Worm (Caenorhabditis elegans): ENCODE data around the gene gap-1.

gap-1 gene

DNA sequence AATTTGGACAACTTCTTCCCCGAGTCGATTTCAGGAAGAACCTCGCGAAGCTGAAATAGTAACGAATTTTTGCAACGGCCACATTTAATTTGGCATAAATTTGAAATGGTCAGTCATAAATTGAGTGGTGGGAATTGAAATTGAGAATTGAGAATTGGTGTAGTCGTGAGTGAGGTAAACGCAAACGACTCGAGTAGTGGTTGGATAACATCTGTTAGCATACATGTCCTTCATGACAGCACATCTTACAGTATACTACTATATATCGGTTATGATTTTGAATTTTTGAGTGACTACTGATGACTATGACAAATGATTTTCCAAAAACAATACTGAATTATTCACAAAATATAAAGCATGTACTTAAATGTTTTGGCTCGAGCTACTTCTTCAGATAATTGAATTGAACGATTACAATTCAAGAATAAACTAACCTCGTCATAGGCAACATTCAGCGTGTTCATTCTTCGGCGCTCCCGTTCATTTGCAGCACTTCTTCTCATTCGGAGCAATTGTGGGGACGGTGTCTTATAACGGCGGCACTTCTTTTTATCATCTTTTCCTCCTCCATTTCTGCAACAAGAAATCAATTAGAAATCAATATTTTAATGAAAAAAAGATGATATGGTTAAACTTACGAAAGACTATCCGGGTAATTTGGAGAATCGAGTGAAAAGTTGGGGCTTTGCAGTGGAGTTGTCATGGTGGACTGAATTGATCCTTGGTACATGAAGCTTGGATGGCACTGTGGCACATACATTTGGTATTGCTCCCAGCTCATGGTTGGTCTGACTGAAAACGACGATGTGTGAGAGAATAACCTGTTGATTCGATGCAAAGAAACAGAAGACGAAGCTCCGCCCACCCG is 37.2 kb downstream of the gap-1 start, which contains the start of gene lin-32:
TSS of gene lin-32 (minus strand) at position 818 of the 868 bp plus-strand sequence.
- TF ChIP-seq tbx-2 (tag; optimal IDR thresholded peaks at IDR 0.05) (peak; percentile 1), pag-3 (tag; optimal IDR thresholded peaks at IDR 0.05; ENCODE audit: borderline replicate concordance, insufficient read depth) (no peak), ztf-11 (tag; optimal IDR thresholded peaks at IDR 0.05) (peak in 1 of 2 experiments; percentile 65)

DNA sequence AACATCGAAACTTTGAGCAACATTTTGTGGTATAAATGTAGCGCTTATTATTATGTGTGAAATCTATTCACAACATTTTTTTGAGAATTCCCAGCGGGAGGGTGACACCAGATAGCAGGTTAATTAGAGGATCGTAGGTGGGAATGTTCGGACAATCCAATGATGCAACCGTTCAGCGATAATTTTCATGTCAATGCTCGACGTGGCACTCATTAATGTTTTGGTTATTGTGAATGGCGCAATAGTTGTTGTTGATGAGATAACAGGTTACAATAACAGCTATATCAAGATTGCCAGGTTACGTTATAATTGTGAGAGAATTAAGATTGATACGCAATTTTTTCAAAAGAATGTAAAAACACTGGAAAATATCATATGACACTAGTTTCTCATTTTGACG is 39.0 kb downstream of the gap-1 start:
- TF ChIP-seq lin-39 (tag; optimal IDR thresholded peaks at IDR 0.05) (no peak), nhr-19 (GFP tag; conservative IDR thresholded peaks at IDR 0.05) (no peak), sox-4 (tag; optimal IDR thresholded peaks at IDR 0.05) (no peak), C34B4.2 (tag; optimal IDR thresholded peaks at IDR 0.05) (no peak), efl-3 (GFP tag; optimal IDR thresholded peaks at IDR 0.05) (no peak), ces-1 (GFP tag; optimal IDR thresholded peaks at IDR 0.05) (no peak), nhr-84 (tag; optimal IDR thresholded peaks at IDR 0.05) (no peak), nhr-90 (tag; optimal IDR thresholded peaks at IDR 0.05; ENCODE audit: poor library complexity) (no peak), hlh-17 (GFP tag; optimal IDR thresholded peaks at IDR 0.05; ENCODE audit: borderline replicate concordance) (no peak), unc-130 (tag; optimal IDR thresholded peaks at IDR 0.05) (no peak), nhr-76 (tag; optimal IDR thresholded peaks at IDR 0.05) (no peak), hpl-2 (GFP tag; optimal IDR thresholded peaks at IDR 0.05) (no peak), elt-2 (tag; optimal IDR thresholded peaks at IDR 0.05) (no peak)

ce11 chrX:2233929-2234328 is 41.6 kb downstream of the gap-1 start, which contains the start of gene T14F9.2:
T14F9.2 (plus strand) TSS chrX:2234324.
- TF ChIP-seq ets-5 (GFP tag; IDR thresholded peaks at IDR 0.05) (no peak), nhr-237 (tag; optimal IDR thresholded peaks at IDR 0.05) (no peak), vab-15 (tag; optimal IDR thresholded peaks at IDR 0.05) (no peak), blmp-1 (tag; optimal IDR thresholded peaks at IDR 0.05) (peak; percentile 39), lin-15B (tag; optimal IDR thresholded peaks at IDR 0.05) (no peak), mep-1 (tag; optimal IDR thresholded peaks at IDR 0.05) (peak; percentile 76), mab-9 (GFP tag; IDR thresholded peaks at IDR 0.05) (no peak), irx-1 (tag; optimal IDR thresholded peaks at IDR 0.05) (peak; percentile 37), aha-1 (tag; optimal IDR thresholded peaks at IDR 0.05) (no peak), aly-2 (tag; optimal IDR thresholded peaks at IDR 0.05) (no peak), lin-35 (GFP tag; optimal IDR thresholded peaks at IDR 0.05) (peak in 1 of 2 experiments; percentile 71), skn-1 (tag; optimal IDR thresholded peaks at IDR 0.05) (peak; percentile 89), dsc-1 (tag; optimal IDR thresholded peaks at IDR 0.05) (no peak), nhr-77 (tag; optimal IDR thresholded peaks at IDR 0.05) (no peak), dpl-1 (GFP tag; optimal IDR thresholded peaks at IDR 0.05) (peak; percentile 41 to 56 (median 52)), ceh-8 (GFP tag; optimal IDR thresholded peaks at IDR 0.05) (no peak), ceh-63 (GFP tag; optimal IDR thresholded peaks at IDR 0.05) (no peak), nhr-90 (tag; optimal IDR thresholded peaks at IDR 0.05; ENCODE audit: poor library complexity) (peak; percentile 37), pag-3 (tag; optimal IDR thresholded peaks at IDR 0.05; ENCODE audit: borderline replicate concordance, insufficient read depth) (peak; percentile 55), jun-1 (tag; optimal IDR thresholded peaks at IDR 0.05) (no peak), Y116A8C.19 (tag; optimal IDR thresholded peaks at IDR 0.05; ENCODE audit: borderline replicate concordance) (no peak), unc-98 (GFP tag; IDR thresholded peaks at IDR 0.05) (no peak), snu-23 (GFP tag; optimal IDR thresholded peaks at IDR 0.05) (peak; percentile 74), swsn-7 (tag; optimal IDR thresholded peaks at IDR 0.05) (peak; percentile 42), hlh-17 (GFP tag; optimal IDR thresholded peaks at IDR 0.05; ENCODE audit: borderline replicate concordance) (no peak), nhr-20 (tag; optimal IDR thresholded peaks at IDR 0.05) (peak; percentile 60), nhr-71 (tag; optimal IDR thresholded peaks at IDR 0.05) (peak; percentile 69), ama-1 (optimal IDR thresholded peaks at IDR 0.05) (no peak), efl-1 (optimal IDR thresholded peaks at IDR 0.05) (peak; percentile 44 to 61), efl-1 (GFP tag; optimal IDR thresholded peaks at IDR 0.05 in 1 of 2) (peak; percentile 39 to 75), nhr-47 (tag; optimal IDR thresholded peaks at IDR 0.05) (peak; percentile 62), pqm-1 (tag; optimal IDR thresholded peaks at IDR 0.05) (no peak), egl-27 (tag; optimal IDR thresholded peaks at IDR 0.05) (no peak), ztf-11 (tag; optimal IDR thresholded peaks at IDR 0.05) (no peak), nhr-76 (tag; optimal IDR thresholded peaks at IDR 0.05) (no peak), nhr-85 (tag) (peak; percentile 79)
